Worm (Caenorhabditis elegans) whole organism, early embryonic: Measurements from ENCODE around the gene F40A3.2.

ENCODE experiments used
- B0310.2 ChIP-seq: sonication (generic microtip); optimal IDR thresholded peaks from 2 replicates; lab custom pipeline; 2016; ENCODE audit warnings: mild to moderate bottlenecking, missing genetic modification characterization, missing compliant biosample characterization
- aly-1 ChIP-seq: sonication (generic microtip); optimal IDR thresholded peaks from 2 replicates; lab custom pipeline; 2016; ENCODE audit warnings: missing genetic modification characterization, missing compliant biosample characterization
- ama-1 ChIP-seq: fragments of 150-350 bp; optimal IDR thresholded peaks from 2 replicates; lab custom pipeline; 2014
- ceh-13 ChIP-seq: fragments of 200-800 bp; sonication (Bioruptor generic); optimal IDR thresholded peaks from 2 replicates; lab custom pipeline; 2018; ENCODE audit warnings: mild to moderate bottlenecking, missing genetic modification characterization, missing compliant biosample characterization
- ceh-36 ChIP-seq: sonication (generic microtip); optimal IDR thresholded peaks from 2 replicates; lab custom pipeline; 2016; ENCODE audit warnings: missing genetic modification characterization, inconsistent platforms, missing compliant biosample characterization
- ets-7 ChIP-seq: sonication (generic microtip); optimal IDR thresholded peaks from 2 replicates; lab custom pipeline; 2016; ENCODE audit warnings: missing genotype, missing genetic modification characterization, missing compliant biosample characterization
- flt-1 ChIP-seq: fragments of 200-800 bp; sonication (Bioruptor generic); IDR thresholded peaks from 2 replicates; pipeline ENCODE4 v1.3.6; 2022; ENCODE audit warnings: missing genetic modification characterization, missing compliant biosample characterization
- hmbx-1 ChIP-seq: sonication (generic microtip); optimal IDR thresholded peaks from 2 replicates; lab custom pipeline; 2016; ENCODE audit warnings: mild to moderate bottlenecking, missing genetic modification characterization, missing compliant biosample characterization
- hmg-4 ChIP-seq: fragments of 200-800 bp; sonication (Bioruptor generic); optimal IDR thresholded peaks from 2 replicates; lab custom pipeline; 2018; ENCODE audit warnings: mild to moderate bottlenecking, missing genetic modification characterization, missing compliant biosample characterization
- hnd-1 ChIP-seq: sonication (generic microtip); optimal IDR thresholded peaks from 2 replicates; lab custom pipeline; 2016; ENCODE audit warnings: missing genetic modification characterization, missing compliant biosample characterization
- pes-1 ChIP-seq: fragments of 200-800 bp; sonication (Bioruptor generic); IDR thresholded peaks from 2 replicates; pipeline ENCODE4 v1.3.6; 2022; ENCODE audit warnings: missing genetic modification reagents, missing genetic modification characterization, missing compliant biosample characterization
- tbx-11 ChIP-seq: fragments of 200-800 bp; sonication (Bioruptor generic); IDR thresholded peaks from 2 replicates; pipeline ENCODE4 v1.3.6; 2022; ENCODE audit warnings: missing genetic modification characterization, missing compliant biosample characterization
- tra-4 ChIP-seq: sonication (generic microtip); optimal IDR thresholded peaks from 2 replicates; lab custom pipeline; 2017; ENCODE audit warnings: missing genetic modification characterization, missing compliant biosample characterization

DNA sequence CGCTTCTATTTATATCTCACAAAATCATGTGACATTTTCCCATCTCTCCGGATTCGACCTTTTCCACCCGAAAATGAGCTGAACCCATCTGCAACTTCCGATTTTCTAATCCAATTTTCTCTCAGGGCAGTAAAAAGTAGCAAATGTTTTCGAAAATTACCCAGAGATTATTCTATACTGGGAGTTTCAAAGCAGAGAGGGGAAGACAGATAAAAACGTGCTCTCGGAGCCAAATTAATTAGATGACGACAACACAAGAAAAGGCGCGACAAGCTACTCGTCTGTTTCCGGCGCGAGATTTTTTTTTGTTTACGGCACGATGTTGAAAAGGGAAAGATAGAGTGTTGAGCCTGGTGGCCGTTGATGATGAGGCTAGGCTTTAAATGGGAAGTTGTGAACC is 5.7 kb downstream of the F40A3.2 start:
- TF ChIP-seq flt-1 (no peak), B0310.2 (tag; lab: Kevin White, UChicago) (no peak), hmg-4 (no peak), pes-1 (GFP tag; lab: Robert Waterston, UW) (no peak), ama-1 (lab: Kevin White, UChicago) (no peak), tbx-11 (GFP tag; lab: Robert Waterston, UW) (no peak), hmbx-1 (tag; lab: Kevin White, UChicago) (no peak), aly-1 (tag; lab: Kevin White, UChicago) (no peak), ets-7 (no peak), ceh-13 (GFP tag; lab: Kevin White, UChicago) (no peak), hnd-1 (no peak), tra-4 (no peak), ceh-36 (tag; lab: Kevin White, UChicago) (no peak)
